Fruit fly (Drosophila melanogaster) whole organism, embryonic: ENCODE measurements around the gene CG12398.

Experiments
- Abd-B ChIP-seq: fragments of 200-800 bp; sonication (Bioruptor generic); optimal IDR thresholded peaks from 2 replicates; lab custom pipeline; 2018; ENCODE audit warnings: missing biosample characterization, mild to moderate bottlenecking, missing genetic modification characterization, moderate library complexity
- CG10565 ChIP-seq: fragments of 200-800 bp; sonication (Bioruptor generic); optimal IDR thresholded peaks from 3 replicates; lab custom pipeline; 2016; ENCODE audit warnings: missing biosample characterization, mild to moderate bottlenecking, missing genetic modification characterization
- CG11085 ChIP-seq: fragments of 200-800 bp; sonication (Bioruptor generic); IDR thresholded peaks from 2 replicates; pipeline ENCODE4 v1.3.6; 2022; ENCODE audit warnings: missing biosample characterization, missing genetic modification characterization
- CG11695 ChIP-seq: fragments of 200-800 bp; sonication (Bioruptor generic); IDR thresholded peaks from 3 replicates; pipeline ENCODE4 v1.3.6; 2022; ENCODE audit warnings: missing biosample characterization, missing genetic modification characterization
- CG11696 ChIP-seq: fragments of 200-800 bp; sonication (Bioruptor generic); IDR thresholded peaks from 2 replicates; pipeline ENCODE4 v1.3.6; 2022; ENCODE audit warnings: missing biosample characterization, missing genetic modification characterization
- CG12236 ChIP-seq: fragments of 200-800 bp; sonication (Bioruptor generic); optimal IDR thresholded peaks from 2 replicates; lab custom pipeline; 2016; ENCODE audit warnings: missing biosample characterization, missing genetic modification characterization
- CG17361 ChIP-seq: fragments of 200-800 bp; sonication (Bioruptor generic); IDR thresholded peaks from 3 replicates; pipeline ENCODE4 v1.3.6; 2022; ENCODE audit warnings: missing biosample characterization, missing genetic modification characterization
- CG17385 ChIP-seq: fragments of 200-800 bp; sonication (Bioruptor generic); optimal IDR thresholded peaks from 3 replicates; lab custom pipeline; 2018; ENCODE audit warnings: missing biosample characterization, mild to moderate bottlenecking, missing genetic modification characterization
- CG18599 ChIP-seq: fragments of 200-800 bp; sonication (Bioruptor generic); optimal IDR thresholded peaks from 3 replicates; lab custom pipeline; 2017; ENCODE audit warnings: missing biosample characterization, missing genetic modification characterization, mild to moderate bottlenecking, moderate library complexity, missing genetic modification reagents
- CG2202 ChIP-seq: fragments of 200-800 bp; sonication (Bioruptor generic); optimal IDR thresholded peaks from 2 replicates; lab custom pipeline; 2018; ENCODE audit warnings: missing biosample characterization, mild to moderate bottlenecking, missing genetic modification characterization
- CG30020 ChIP-seq: fragments of 200-800 bp; optimal IDR thresholded peaks from 2 replicates; lab custom pipeline; 2019; ENCODE audit warnings: missing biosample characterization, mild to moderate bottlenecking, missing genetic modification characterization, moderate library complexity
- CG3065 ChIP-seq: fragments of 200-800 bp; sonication (Bioruptor generic); optimal IDR thresholded peaks from 2 replicates; lab custom pipeline; 2016; ENCODE audit warnings: missing biosample characterization, missing genetic modification characterization
- CG32532 ChIP-seq: fragments of 200-800 bp; sonication (Bioruptor generic); IDR thresholded peaks from 2 replicates; pipeline ENCODE4 v1.3.6; 2022; ENCODE audit warnings: missing biosample characterization, missing genetic modification characterization
- CG34422 ChIP-seq: fragments of 200-800 bp; sonication (Bioruptor generic); IDR thresholded peaks from 3 replicates; pipeline ENCODE4 v1.3.6; 2022; ENCODE audit warnings: missing biosample characterization, missing genetic modification characterization
- CG3995 ChIP-seq: fragments of 200-800 bp; sonication (Bioruptor generic); optimal IDR thresholded peaks from 3 replicates; lab custom pipeline; 2016; ENCODE audit warnings: missing biosample characterization, missing genetic modification characterization
- CG4617 ChIP-seq: fragments of 200-800 bp; sonication (Bioruptor generic); optimal IDR thresholded peaks from 3 replicates; lab custom pipeline; 2016; ENCODE audit warnings: missing biosample characterization, missing genetic modification characterization, borderline replicate concordance
- CG5180 ChIP-seq: fragments of 200-800 bp; sonication (Bioruptor generic); optimal IDR thresholded peaks from 3 replicates; lab custom pipeline; 2017; ENCODE audit warnings: missing biosample characterization, missing genetic modification characterization, mild to moderate bottlenecking, moderate library complexity, missing genetic modification reagents
- CG6272 ChIP-seq: fragments of 200-800 bp; sonication (Bioruptor generic); IDR thresholded peaks from 2 replicates; pipeline ENCODE4 v1.3.6; 2022; ENCODE audit warnings: missing biosample characterization, missing genetic modification characterization
- CG6683 ChIP-seq: fragments of 200-800 bp; sonication (Bioruptor generic); optimal IDR thresholded peaks from 2 replicates; lab custom pipeline; 2017; ENCODE audit warnings: missing biosample characterization, mild to moderate bottlenecking, missing genetic modification characterization, missing genetic modification reagents
- CG8478 ChIP-seq: fragments of >200 bp; optimal IDR thresholded peaks from 2 replicates; lab custom pipeline; 2018
- CG8944 ChIP-seq: fragments of 200-800 bp; sonication (Bioruptor generic); optimal IDR thresholded peaks from 3 replicates; lab custom pipeline; 2016; ENCODE audit warnings: missing biosample characterization, missing genetic modification characterization
- D ChIP-seq, 2 experiments: fragments of 200-800 bp in 1 of 2; fragments of >200 bp in 1 of 2; sonication (Bioruptor generic) in 1 of 2; optimal IDR thresholded peaks; 2 replicates in 1 of 2; 3 replicates in 1 of 2; lab custom pipeline; 2017; ENCODE audit warnings: mild to moderate bottlenecking in 1 of 2, missing biosample characterization in 1 of 2, missing genetic modification characterization in 1 of 2, missing genetic modification reagents in 1 of 2
- Dbx ChIP-seq: fragments of 200-800 bp; sonication (Bioruptor generic); IDR thresholded peaks from 3 replicates; pipeline ENCODE4 v1.3.6; 2022; ENCODE audit warnings: missing biosample characterization, missing genetic modification characterization
- Dip3 ChIP-seq: fragments of 200-800 bp; sonication (Bioruptor generic); optimal IDR thresholded peaks from 3 replicates; lab custom pipeline; 2016; ENCODE audit warnings: missing biosample characterization, missing genetic modification characterization
- Fer2 ChIP-seq: fragments of 200-800 bp; sonication (Bioruptor generic); optimal IDR thresholded peaks from 2 replicates; lab custom pipeline; 2018; ENCODE audit warnings: missing biosample characterization, mild to moderate bottlenecking, missing genetic modification characterization, moderate library complexity
- Gug ChIP-seq: fragments of 200-800 bp; sonication (Bioruptor generic); IDR thresholded peaks from 4 replicates; pipeline ENCODE4 v1.3.6; 2022; ENCODE audit warnings: missing biosample characterization, missing genetic modification characterization
- Hr78 ChIP-seq, 2 experiments: fragments of 200-800 bp in 1 of 2; fragments of >200 bp in 1 of 2; sonication (Bioruptor generic) in 1 of 2; optimal IDR thresholded peaks; 2 replicates each; lab custom pipeline; 2017 to 2019; ENCODE audit warnings: missing biosample characterization in 2 of 2, missing genetic modification characterization in 2 of 2, mild to moderate bottlenecking in 1 of 2, moderate library complexity in 1 of 2
- Hsf ChIP-seq: fragments of 200-800 bp; sonication (Bioruptor generic); optimal IDR thresholded peaks from 3 replicates; lab custom pipeline; 2016; ENCODE audit warnings: missing biosample characterization, missing genetic modification characterization
- Med ChIP-seq: fragments of 200-800 bp; sonication (Bioruptor generic); peaks from one replicate; lab custom pipeline; 2016; ENCODE audit warnings: missing biosample characterization, missing genetic modification characterization, mild to moderate bottlenecking, inconsistent platforms, moderate library complexity
- Ptx1 ChIP-seq: fragments of 200-800 bp; sonication (Bioruptor generic); IDR thresholded peaks from 2 replicates; pipeline ENCODE4 v1.3.6; 2022; ENCODE audit warnings: missing biosample characterization, missing genetic modification characterization
- Rfx ChIP-seq: fragments of 200-800 bp; sonication (Bioruptor generic); IDR thresholded peaks from 2 replicates; pipeline ENCODE4 v1.3.6; 2022; ENCODE audit warnings: missing biosample characterization, missing genetic modification characterization
- Side ChIP-seq: fragments of 200-800 bp; sonication (Bioruptor generic); optimal IDR thresholded peaks from 2 replicates; lab custom pipeline; 2016; ENCODE audit warnings: missing biosample characterization, missing genetic modification characterization
- Sox102F ChIP-seq: fragments of 200-800 bp; sonication (Bioruptor generic); optimal IDR thresholded peaks from 2 replicates; lab custom pipeline; 2018; ENCODE audit warnings: missing biosample characterization, mild to moderate bottlenecking, missing genetic modification characterization, moderate library complexity
- Tbp ChIP-seq: fragments of >200 bp; optimal IDR thresholded peaks from 2 replicates; lab custom pipeline; 2018; ENCODE audit warnings: missing biosample characterization, missing genetic modification characterization
- Xbp1 ChIP-seq: fragments of 200-800 bp; sonication (Bioruptor generic); optimal IDR thresholded peaks from 3 replicates; lab custom pipeline; 2016; ENCODE audit warnings: missing biosample characterization, mild to moderate bottlenecking, missing genetic modification characterization
- ara ChIP-seq: fragments of 200-800 bp; sonication (Bioruptor generic); IDR thresholded peaks from 2 replicates; pipeline ENCODE4 v1.3.6; 2022; ENCODE audit warnings: missing biosample characterization, missing genetic modification characterization
- btn ChIP-seq: fragments of 200-800 bp; sonication (Bioruptor generic); optimal IDR thresholded peaks from 2 replicates; lab custom pipeline; 2016; ENCODE audit warnings: missing biosample characterization, missing genetic modification characterization
- chinmo ChIP-seq: fragments of 200-800 bp; sonication (Bioruptor generic); IDR thresholded peaks from 4 replicates; pipeline ENCODE4 v1.3.6; 2022; ENCODE audit warnings: missing biosample characterization, missing genetic modification characterization; ENCODE audit not compliant: partially characterized antibody
- corto ChIP-seq: fragments of 200-800 bp; sonication (Bioruptor generic); optimal IDR thresholded peaks from 2 replicates; lab custom pipeline; 2016; ENCODE audit warnings: missing biosample characterization, mild to moderate bottlenecking, missing genetic modification characterization, moderate library complexity
- eve ChIP-seq, 2 experiments: fragments of >200 bp; optimal IDR thresholded peaks; 2 replicates each; lab custom pipeline; 2017; ENCODE audit warnings: missing biosample characterization in 2 of 2, missing genetic modification characterization in 2 of 2
- fru ChIP-seq: fragments of >200 bp; optimal IDR thresholded peaks from 2 replicates; lab custom pipeline; 2017
- fu2 ChIP-seq: fragments of 200-800 bp; sonication (Bioruptor generic); optimal IDR thresholded peaks from 2 replicates; lab custom pipeline; 2016; ENCODE audit warnings: missing biosample characterization, missing genetic modification characterization
- nau ChIP-seq: fragments of 200-800 bp; sonication (Bioruptor generic); optimal IDR thresholded peaks from 3 replicates; lab custom pipeline; 2017; ENCODE audit warnings: missing biosample characterization, mild to moderate bottlenecking, missing genetic modification characterization, missing genetic modification reagents
- ranshi ChIP-seq: fragments of 200-800 bp; sonication (Bioruptor generic); IDR thresholded peaks from 2 replicates; pipeline ENCODE4 v1.3.6; 2022; ENCODE audit warnings: missing biosample characterization, missing genetic modification characterization
- sim ChIP-seq: fragments of 200-800 bp; sonication (Bioruptor generic); IDR thresholded peaks from 2 replicates; pipeline ENCODE4 v1.3.6; 2022; ENCODE audit warnings: missing biosample characterization, missing genetic modification characterization
- sisA ChIP-seq: fragments of 200-800 bp; sonication (Bioruptor generic); IDR thresholded peaks from 2 replicates; pipeline ENCODE4 v1.3.6; 2022; ENCODE audit warnings: missing biosample characterization, missing genetic modification characterization
- sqz ChIP-seq: fragments of 200-800 bp; sonication (Bioruptor generic); optimal IDR thresholded peaks from 3 replicates; lab custom pipeline; 2018; ENCODE audit warnings: missing biosample characterization, mild to moderate bottlenecking, missing genetic modification characterization
- sr ChIP-seq: fragments of 200-800 bp; sonication (Bioruptor generic); IDR thresholded peaks from 3 replicates; pipeline ENCODE4 v1.3.6; 2022; ENCODE audit warnings: missing biosample characterization, missing genetic modification characterization
- sug ChIP-seq: fragments of 200-800 bp; optimal IDR thresholded peaks from 2 replicates; lab custom pipeline; 2019; ENCODE audit warnings: missing biosample characterization, mild to moderate bottlenecking, missing genetic modification characterization, moderate library complexity
- vfl ChIP-seq: fragments of 200-800 bp; sonication (Bioruptor generic); optimal IDR thresholded peaks from 2 replicates; lab custom pipeline; 2016; ENCODE audit warnings: missing biosample characterization, missing genetic modification characterization

Gene CG12398

dm6 chrX:14952845-14953720, 39.5 kb upstream of the CG12398 start, which contains the start of gene pdgy (continued):
- TF ChIP-seq Xbp1 (GFP tag; lab: Kevin White, UChicago) (no peak), CG2202 (tag; lab: Kevin White, UChicago) (no peak), Med (GFP tag; lab: Kevin White, UChicago) (peak; percentile 88), CG11085 (GFP tag; lab: Robert Waterston, UW) (no peak), CG11695 (GFP tag; lab: Robert Waterston, UW) (no peak), CG4617 (no peak), CG6683 (GFP tag; lab: Kevin White, UChicago) (no peak), sqz (no peak), CG6272 (GFP tag; lab: Robert Waterston, UW) (no peak), CG34422 (GFP tag; lab: Robert Waterston, UW) (0 out of 3 replicates have a peak, but pooled peaks have one; percentile 30), Ptx1 (0 out of 2 replicates have a peak, but pooled peaks have one; percentile 14), Abd-B (GFP tag; lab: Kevin White, UChicago) (no peak), CG3065 (GFP tag; lab: Kevin White, UChicago) (no peak), D (optimal IDR thresholded peaks at IDR 0.05; lab: Kevin White, UChicago) (no peak), D (GFP tag; optimal IDR thresholded peaks at IDR 0.05; lab: Kevin White, UChicago) (no peak), ara (GFP tag; lab: Robert Waterston, UW) (no peak), btn (GFP tag; lab: Kevin White, UChicago) (no peak), CG8944 (GFP tag; lab: Kevin White, UChicago) (no peak), CG5180 (GFP tag; lab: Kevin White, UChicago) (peak; percentile 24), Gug (GFP tag; lab: Robert Waterston, UW) (no peak), vfl (GFP tag; lab: Kevin White, UChicago) (no peak), Rfx (GFP tag; lab: Robert Waterston, UW) (peak; percentile 30; the same call in 1 of the 2 replicates), Hr78 (GFP tag; optimal IDR thresholded peaks at IDR 0.05; lab: Kevin White, UChicago) (peak in 1 of 2 experiments; percentile 55), eve (GFP tag; optimal IDR thresholded peaks at IDR 0.05; lab: Kevin White, UChicago) (no peak), CG12236 (no peak), fu2 (GFP tag; lab: Kevin White, UChicago) (no peak), sr (GFP tag; lab: Robert Waterston, UW) (peak; percentile 43; the same call in 1 of the 3 replicates), fru (lab: Kevin White, UChicago) (no peak), Sox102F (GFP tag; lab: Kevin White, UChicago) (no peak), CG11696 (GFP tag; lab: Robert Waterston, UW) (no peak), nau (no peak), chinmo (peak; percentile 80; the same call in 1 of the 4 replicates), sug (tag; lab: Kevin White, UChicago) (peak; percentile 15), Dip3 (GFP tag; lab: Kevin White, UChicago) (no peak), CG10565 (GFP tag; lab: Kevin White, UChicago) (no peak), Tbp (GFP tag; lab: Kevin White, UChicago) (no peak), CG18599 (GFP tag; lab: Kevin White, UChicago) (no peak), CG30020 (tag; lab: Kevin White, UChicago) (no peak), CG17361 (GFP tag; lab: Robert Waterston, UW) (peak; percentile 54; the same call in 1 of the 3 replicates), corto (GFP tag; lab: Kevin White, UChicago) (no peak), CG32532 (GFP tag; lab: Robert Waterston, UW) (peak; percentile 29; the same call in 1 of the 2 replicates), Hsf (GFP tag; lab: Kevin White, UChicago) (no peak), CG8478 (no peak), sisA (no peak), Dbx (GFP tag; lab: Robert Waterston, UW) (no peak), CG3995 (GFP tag; lab: Kevin White, UChicago) (no peak), sim (no peak), Fer2 (tag; lab: Kevin White, UChicago) (no peak), CG17385 (GFP tag; lab: Kevin White, UChicago) (no peak), Side (GFP tag; lab: Kevin White, UChicago) (no peak), ranshi (GFP tag; lab: Robert Waterston, UW) (no peak)
